Worm (Caenorhabditis elegans) whole organism, late embryonic: Measurements from ENCODE around the gene srw-69.
A peak's percentile ranks its signal among the peaks of the same experiment; 100 is the strongest.

Experiments used
- C08G9.2 ChIP-seq: sonication (generic microtip); optimal IDR thresholded peaks from 2 replicates; lab custom pipeline; 2016; ENCODE audit warnings: mild to moderate bottlenecking, missing genetic modification characterization, moderate library complexity, missing compliant biosample characterization
- F13H6.1 ChIP-seq: sonication (generic microtip); optimal IDR thresholded peaks from 2 replicates; lab custom pipeline; 2016; ENCODE audit warnings: missing genetic modification characterization, missing compliant biosample characterization
- K09A11.1 ChIP-seq: sonication (generic microtip); optimal IDR thresholded peaks from 2 replicates; lab custom pipeline; 2017; ENCODE audit warnings: antibody characterized with exemption, mild to moderate bottlenecking, missing genetic modification characterization, missing compliant biosample characterization; ENCODE audit not compliant: insufficient read depth
- Y22D7AL.16 ChIP-seq: sonication (generic microtip); optimal IDR thresholded peaks from 2 replicates; lab custom pipeline; 2016; ENCODE audit warnings: missing genetic modification characterization, missing compliant biosample characterization
- ahr-1 ChIP-seq: sonication (generic microtip); optimal IDR thresholded peaks from 2 replicates; lab custom pipeline; 2016; ENCODE audit warnings: missing genetic modification characterization, missing compliant biosample characterization
- ama-1 ChIP-seq: fragments of 150-350 bp; optimal IDR thresholded peaks from 2 replicates; lab custom pipeline; 2014
- ceh-18 ChIP-seq: sonication (generic microtip); optimal IDR thresholded peaks from 2 replicates; lab custom pipeline; 2016; ENCODE audit warnings: missing genetic modification characterization, missing compliant biosample characterization
- ceh-2 ChIP-seq: sonication (generic microtip); optimal IDR thresholded peaks from 2 replicates; lab custom pipeline; 2016; ENCODE audit warnings: missing genotype, missing genetic modification characterization, missing compliant biosample characterization
- ceh-22 ChIP-seq: sonication (generic microtip); optimal IDR thresholded peaks from 2 replicates; lab custom pipeline; 2017; ENCODE audit warnings: missing biosample characterization, missing genetic modification characterization
- ceh-24 ChIP-seq: sonication (generic microtip); optimal IDR thresholded peaks from 2 replicates; lab custom pipeline; 2016; ENCODE audit warnings: mild to moderate bottlenecking, missing genetic modification characterization, missing compliant biosample characterization
- ceh-30 ChIP-seq: fragments of 150-350 bp; optimal IDR thresholded peaks from 2 replicates; lab custom pipeline; 2014; ENCODE audit warnings: missing biosample characterization, missing genetic modification characterization
- ceh-31 ChIP-seq: sonication (generic microtip); optimal IDR thresholded peaks from 2 replicates; lab custom pipeline; 2016; ENCODE audit warnings: missing genetic modification characterization, missing compliant biosample characterization
- ceh-34 ChIP-seq: sonication (generic microtip); optimal IDR thresholded peaks from 2 replicates; lab custom pipeline; 2016; ENCODE audit warnings: mild to moderate bottlenecking, missing genetic modification characterization, missing compliant biosample characterization
- ceh-45 ChIP-seq: fragments of 200-800 bp; sonication (Bioruptor generic); IDR thresholded peaks from 2 replicates; pipeline ENCODE4 v1.3.6; 2022; ENCODE audit warnings: missing genetic modification reagents, missing genetic modification characterization, missing compliant biosample characterization
- ceh-48 ChIP-seq: sonication (generic microtip); optimal IDR thresholded peaks from 2 replicates; lab custom pipeline; 2016; ENCODE audit warnings: missing genetic modification characterization, inconsistent platforms, missing compliant biosample characterization
- ceh-6 ChIP-seq: fragments of 200-800 bp; sonication (Bioruptor generic); optimal IDR thresholded peaks from 2 replicates; lab custom pipeline; 2018; ENCODE audit warnings: mild to moderate bottlenecking, missing genetic modification characterization, missing compliant biosample characterization
- che-1 ChIP-seq: sonication (generic microtip); optimal IDR thresholded peaks from 2 replicates; lab custom pipeline; 2016; ENCODE audit warnings: mild to moderate bottlenecking, missing genetic modification characterization, missing compliant biosample characterization
- elt-2 ChIP-seq: sonication (generic microtip); optimal IDR thresholded peaks from 2 replicates; lab custom pipeline; 2016; ENCODE audit warnings: missing genetic modification reagents, missing genetic modification characterization, missing compliant biosample characterization
- eyg-1 ChIP-seq: sonication (generic microtip); optimal IDR thresholded peaks from 2 replicates; lab custom pipeline; 2016; ENCODE audit warnings: missing genotype, missing genetic modification characterization, missing compliant biosample characterization
- fax-1 ChIP-seq: sonication (generic microtip); optimal IDR thresholded peaks from 2 replicates; lab custom pipeline; 2016; ENCODE audit warnings: missing genotype, missing genetic modification characterization, missing compliant biosample characterization
- fkh-6 ChIP-seq: sonication (generic microtip); optimal IDR thresholded peaks from 2 replicates; lab custom pipeline; 2016; ENCODE audit warnings: missing genetic modification characterization, missing compliant biosample characterization
- gmeb-2 ChIP-seq: sonication (generic microtip); optimal IDR thresholded peaks from 2 replicates; lab custom pipeline; 2016; ENCODE audit warnings: missing genetic modification characterization, inconsistent platforms, missing compliant biosample characterization
- hlh-13 ChIP-seq: fragments of 200-800 bp; sonication (Bioruptor generic); optimal IDR thresholded peaks from 2 replicates; lab custom pipeline; 2018; ENCODE audit warnings: mild to moderate bottlenecking, missing genetic modification characterization, missing compliant biosample characterization
- hlh-30 ChIP-seq: sonication (generic microtip); optimal IDR thresholded peaks from 2 replicates; lab custom pipeline; 2017; ENCODE audit warnings: antibody characterized with exemption, missing genetic modification characterization, missing compliant biosample characterization; ENCODE audit not compliant: insufficient read depth
- hlh-6 ChIP-seq: sonication (generic microtip); optimal IDR thresholded peaks from 2 replicates; lab custom pipeline; 2016; ENCODE audit warnings: missing genotype, missing genetic modification characterization, missing compliant biosample characterization
- lim-6 ChIP-seq: sonication (generic microtip); optimal IDR thresholded peaks from 2 replicates; lab custom pipeline; 2016; ENCODE audit warnings: missing genetic modification characterization, missing compliant biosample characterization
- lin-11 ChIP-seq: fragments of 200-800 bp; sonication (Bioruptor generic); optimal IDR thresholded peaks from 2 replicates; lab custom pipeline; 2018; ENCODE audit warnings: mild to moderate bottlenecking, missing genetic modification characterization, missing compliant biosample characterization
- madf-2 ChIP-seq: sonication (generic microtip); optimal IDR thresholded peaks from 2 replicates; lab custom pipeline; 2017; ENCODE audit warnings: missing genetic modification characterization, missing compliant biosample characterization
- mec-3 ChIP-seq: sonication (generic microtip); optimal IDR thresholded peaks from 2 replicates; lab custom pipeline; 2016; ENCODE audit warnings: borderline replicate concordance, missing genetic modification characterization, missing compliant biosample characterization
- nhr-11 ChIP-seq: fragments of 150-350 bp; optimal IDR thresholded peaks from 2 replicates; lab custom pipeline; 2014; ENCODE audit warnings: missing biosample characterization, missing genetic modification characterization
- nhr-232 ChIP-seq: sonication (generic microtip); optimal IDR thresholded peaks from 2 replicates; lab custom pipeline; 2016; ENCODE audit warnings: missing genetic modification characterization, missing compliant biosample characterization
- npax-4 ChIP-seq: sonication (generic microtip); optimal IDR thresholded peaks from 2 replicates; lab custom pipeline; 2016; ENCODE audit warnings: missing genetic modification characterization, missing compliant biosample characterization
- odd-2 ChIP-seq: sonication (generic microtip); optimal IDR thresholded peaks from 2 replicates; lab custom pipeline; 2017; ENCODE audit warnings: antibody characterized with exemption, mild to moderate bottlenecking, missing genetic modification characterization, missing compliant biosample characterization
- pag-3 ChIP-seq: sonication (generic microtip); optimal IDR thresholded peaks from 2 replicates; lab custom pipeline; 2016; ENCODE audit warnings: missing compliant biosample characterization, missing genetic modification characterization, borderline replicate concordance
- pax-1 ChIP-seq: fragments of 150-350 bp; optimal IDR thresholded peaks from 2 replicates; lab custom pipeline; 2014; ENCODE audit warnings: missing biosample characterization, missing genetic modification characterization
- pha-4 ChIP-seq: fragments of 150-350 bp; optimal IDR thresholded peaks from 2 replicates; lab custom pipeline; 2018; ENCODE audit warnings: missing biosample characterization, missing genetic modification reagents, missing genetic modification characterization
- pros-1 ChIP-seq: fragments of 150-350 bp; optimal IDR thresholded peaks from 2 replicates; lab custom pipeline; 2014; ENCODE audit warnings: missing biosample characterization, missing genetic modification reagents, missing genetic modification characterization
- ref-2 ChIP-seq: sonication (generic microtip); optimal IDR thresholded peaks from 2 replicates; lab custom pipeline; 2016; ENCODE audit warnings: missing genetic modification characterization, missing compliant biosample characterization
- rnt-1 ChIP-seq: sonication (generic microtip); optimal IDR thresholded peaks from 2 replicates; lab custom pipeline; 2016; ENCODE audit warnings: missing genetic modification characterization, missing compliant biosample characterization
- sdc-2 ChIP-seq: sonication (generic microtip); optimal IDR thresholded peaks from 2 replicates; lab custom pipeline; 2016; ENCODE audit warnings: missing genotype, missing genetic modification characterization, missing compliant biosample characterization
- sox-2 ChIP-seq: fragments of 200-800 bp; sonication (Bioruptor generic); IDR thresholded peaks from 2 replicates; pipeline ENCODE4 v1.3.6; 2022; ENCODE audit warnings: missing genetic modification reagents, missing genetic modification characterization, missing compliant biosample characterization
- sox-4 ChIP-seq: sonication (generic microtip); optimal IDR thresholded peaks from 2 replicates; lab custom pipeline; 2017; ENCODE audit warnings: mild to moderate bottlenecking, missing genetic modification characterization, inconsistent platforms, missing compliant biosample characterization
- syd-9 ChIP-seq: sonication (generic microtip); optimal IDR thresholded peaks from 2 replicates; lab custom pipeline; 2016; ENCODE audit warnings: mild to moderate bottlenecking, missing genetic modification characterization, moderate library complexity, missing compliant biosample characterization
- tbx-2 ChIP-seq: sonication (generic microtip); optimal IDR thresholded peaks from 2 replicates; lab custom pipeline; 2016; ENCODE audit warnings: missing genetic modification characterization, missing compliant biosample characterization
- tbx-7 ChIP-seq: sonication (generic microtip); optimal IDR thresholded peaks from 2 replicates; lab custom pipeline; 2016; ENCODE audit warnings: missing genotype, missing genetic modification characterization, missing compliant biosample characterization
- ttx-3 ChIP-seq: sonication (generic microtip); optimal IDR thresholded peaks from 2 replicates; lab custom pipeline; 2016; ENCODE audit warnings: missing genetic modification reagents, missing genetic modification characterization, missing compliant biosample characterization
- unc-3 ChIP-seq, 2 experiments: fragments of 200-800 bp in 1 of 2; sonication (Bioruptor generic) in 1 of 2; sonication (generic microtip) in 1 of 2; conservative IDR thresholded peaks in 1 of 2; optimal IDR thresholded peaks in 1 of 2; 2 replicates each; pipeline versions ENCODE4 v1.3.6 to Lab custom; 2016 to 2022; ENCODE audit warnings: missing compliant biosample characterization in 2 of 2, missing genetic modification characterization in 2 of 2, missing genetic modification reagents in 1 of 2
- unc-42 ChIP-seq: sonication (generic microtip); optimal IDR thresholded peaks from 2 replicates; lab custom pipeline; 2016; ENCODE audit warnings: missing genotype, missing genetic modification characterization, missing compliant biosample characterization
- unc-55 ChIP-seq: sonication (generic microtip); optimal IDR thresholded peaks from 2 replicates; lab custom pipeline; 2017; ENCODE audit warnings: missing biosample characterization, missing genetic modification reagents, missing genetic modification characterization
- unc-86 ChIP-seq: sonication (generic microtip); optimal IDR thresholded peaks from 2 replicates; lab custom pipeline; 2016; ENCODE audit warnings: missing genetic modification characterization, missing compliant biosample characterization
- ztf-16 ChIP-seq: sonication (generic microtip); optimal IDR thresholded peaks from 2 replicates; lab custom pipeline; 2017; ENCODE audit warnings: missing genetic modification characterization, missing compliant biosample characterization

Gene srw-69

DNA sequence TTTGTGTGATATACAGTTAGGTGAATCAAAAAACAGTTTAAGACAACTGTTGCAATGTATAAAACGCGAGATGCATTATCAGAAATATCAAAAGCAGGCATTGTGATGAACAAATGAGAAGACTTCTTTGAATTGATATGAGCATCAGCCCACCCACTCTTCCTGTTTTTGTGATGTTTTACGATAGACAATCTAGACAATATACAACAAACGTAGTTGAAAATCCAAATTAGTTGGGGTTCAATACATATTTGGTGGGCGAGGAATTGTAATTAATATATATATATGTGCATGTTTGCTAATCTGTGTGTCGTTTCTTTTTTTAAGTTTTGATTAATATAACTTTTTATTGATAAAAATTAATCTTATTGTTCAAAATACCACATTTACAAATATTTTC, 44.0 kb upstream of the srw-69 start, which contains the start of gene str-28:
TSS of gene str-28 (minus strand) at position 101 of the 400 bp plus-strand sequence.
- TF ChIP-seq tbx-2 (tag; lab: Kevin White, UChicago): no peak
- no peak for TF ChIP-seq pag-3 (tag; lab: Kevin White, UChicago)
- TF ChIP-seq elt-2 (tag; lab: Kevin White, UChicago): no peak
- no peak for TF ChIP-seq ceh-6

DNA sequence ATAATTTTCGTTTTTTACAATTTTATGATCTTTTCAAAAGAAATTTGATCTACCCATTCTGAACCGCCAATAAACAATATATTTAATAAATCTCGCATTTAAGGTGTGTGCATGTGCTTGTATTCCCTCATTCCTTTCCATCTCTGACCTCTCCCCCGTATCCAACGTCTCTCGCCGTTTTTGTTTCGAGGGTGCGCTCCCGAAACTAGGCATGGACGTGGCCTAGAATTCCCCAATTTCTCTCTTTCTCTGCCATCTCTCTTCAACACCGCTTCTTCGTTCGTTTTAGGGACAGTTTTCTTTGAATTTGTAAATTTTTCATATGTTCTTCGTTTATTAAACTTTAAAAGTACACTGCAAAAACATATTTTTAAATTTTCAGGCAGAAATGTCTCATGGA, 36.7 kb upstream of the srw-69 start, which contains the start of gene F25E5.1:
TSS of gene F25E5.1 (plus strand) at position 376 of the 400 bp plus-strand sequence.
- TF ChIP-seq C08G9.2 (peak; percentile 81), ceh-34 (tag; lab: Kevin White, UChicago) (peak; percentile 67), mec-3 (tag; lab: Kevin White, UChicago) (no peak), eyg-1 (peak; percentile 53), ceh-24 (no peak), Y22D7AL.16 (tag; lab: Kevin White, UChicago) (no peak), ceh-22 (tag; lab: Kevin White, UChicago) (no peak), unc-55 (GFP tag; lab: Kevin White, UChicago) (peak; percentile 2), tbx-2 (tag; lab: Kevin White, UChicago) (peak; percentile 80), sdc-2 (tag; lab: Kevin White, UChicago) (peak; percentile 47), gmeb-2 (tag; lab: Kevin White, UChicago) (peak; percentile 25), npax-4 (no peak), sox-2 (GFP tag; lab: Robert Waterston, UW) (no peak), pha-4 (no peak), pros-1 (peak; percentile 11), nhr-232 (tag; lab: Kevin White, UChicago) (no peak), unc-3 (GFP tag; conservative IDR thresholded peaks at IDR 0.05; lab: Robert Waterston, UW) (no peak), unc-3 (tag; optimal IDR thresholded peaks at IDR 0.05; lab: Kevin White, UChicago) (no peak), ceh-6 (no peak), ceh-18 (peak; percentile 30), lin-11 (tag; lab: Kevin White, UChicago) (no peak), sox-4 (tag; lab: Kevin White, UChicago) (no peak), ceh-30 (tag; lab: Kevin White, UChicago) (no peak), ttx-3 (tag; lab: Kevin White, UChicago) (no peak), tbx-7 (tag; lab: Kevin White, UChicago) (peak; percentile 53), rnt-1 (peak; percentile 80), ahr-1 (no peak), F13H6.1 (tag; lab: Kevin White, UChicago) (peak; percentile 25), lim-6 (tag; lab: Kevin White, UChicago) (peak; percentile 46), syd-9 (tag; lab: Kevin White, UChicago) (no peak), odd-2 (tag; lab: Kevin White, UChicago) (no peak), unc-42 (tag; lab: Kevin White, UChicago) (peak; percentile 61), ref-2 (peak; percentile 36), ceh-31 (tag; lab: Kevin White, UChicago) (peak; percentile 95), hlh-6 (tag; lab: Kevin White, UChicago) (peak; percentile 5), ceh-45 (GFP tag; lab: Robert Waterston, UW) (no peak), hlh-30 (tag; lab: Kevin White, UChicago) (peak; percentile 50), K09A11.1 (tag; lab: Kevin White, UChicago) (no peak), nhr-11 (tag; lab: Kevin White, UChicago) (no peak), ceh-2 (tag; lab: Kevin White, UChicago) (peak; percentile 69), fax-1 (tag; lab: Kevin White, UChicago) (peak; percentile 15), ama-1 (lab: Kevin White, UChicago) (no peak), madf-2 (no peak), che-1 (no peak), fkh-6 (peak; percentile 53), pax-1 (tag; lab: Kevin White, UChicago) (no peak), unc-86 (peak; percentile 15), ztf-16 (tag; lab: Kevin White, UChicago) (no peak), ceh-48 (tag; lab: Kevin White, UChicago) (no peak), hlh-13 (GFP tag; lab: Kevin White, UChicago) (no peak), pag-3 (tag; lab: Kevin White, UChicago) (peak; percentile 18)
